Fruit fly (Drosophila melanogaster) whole organism, prepupa: ENCODE measurements around the gene CG9643.

Experiments used
- Blimp-1 ChIP-seq: fragments of 200-800 bp; sonication (Bioruptor generic); optimal IDR thresholded peaks from 3 replicates; lab custom pipeline; 2017; ENCODE audit warnings: missing biosample characterization, missing genetic modification characterization, mild to moderate bottlenecking, moderate library complexity, missing genetic modification reagents
- CG16779 ChIP-seq: fragments of 200-800 bp; sonication (Bioruptor generic); optimal IDR thresholded peaks from 3 replicates; lab custom pipeline; 2017; ENCODE audit warnings: missing biosample characterization, mild to moderate bottlenecking, missing genetic modification characterization
- CG6276 ChIP-seq: fragments of 200-800 bp; sonication (Bioruptor generic); optimal IDR thresholded peaks from 2 replicates; lab custom pipeline; 2017; ENCODE audit warnings: missing biosample characterization, mild to moderate bottlenecking, missing genetic modification characterization
- CG8119 ChIP-seq: fragments of 200-800 bp; sonication (Bioruptor generic); IDR thresholded peaks from 3 replicates; pipeline ENCODE4 v1.3.6; 2022; ENCODE audit warnings: missing biosample characterization, missing genetic modification characterization
- Eip78C ChIP-seq: fragments of 200-800 bp; sonication (Bioruptor generic); peaks from one replicate; lab custom pipeline; 2016; ENCODE audit warnings: missing biosample characterization, missing genetic modification characterization
- Hr39 ChIP-seq: fragments of 200-800 bp; sonication (Bioruptor generic); optimal IDR thresholded peaks from 2 replicates; lab custom pipeline; 2016; ENCODE audit warnings: missing biosample characterization, missing genetic modification characterization
- Hr4 ChIP-seq: fragments of 200-800 bp; sonication (Bioruptor generic); optimal IDR thresholded peaks from 3 replicates; lab custom pipeline; 2016; ENCODE audit warnings: missing biosample characterization, missing genetic modification characterization
- Lpt ChIP-seq: fragments of 200-800 bp; sonication (Bioruptor generic); optimal IDR thresholded peaks from 3 replicates; lab custom pipeline; 2016; ENCODE audit warnings: missing biosample characterization, missing genetic modification characterization
- OdsH ChIP-seq: fragments of 200-800 bp; sonication (Bioruptor generic); optimal IDR thresholded peaks from 3 replicates; lab custom pipeline; 2016; ENCODE audit warnings: missing biosample characterization, missing genetic modification characterization
- Sox102F ChIP-seq: fragments of 200-800 bp; sonication (Bioruptor generic); optimal IDR thresholded peaks from 2 replicates; lab custom pipeline; 2016; ENCODE audit warnings: missing biosample characterization, mild to moderate bottlenecking, missing genetic modification characterization
- Sox14 ChIP-seq: fragments of 200-800 bp; sonication (Bioruptor generic); optimal IDR thresholded peaks from 3 replicates; lab custom pipeline; 2016; ENCODE audit warnings: missing biosample characterization, missing genetic modification characterization
- lz ChIP-seq: fragments of 200-800 bp; sonication (Bioruptor generic); optimal IDR thresholded peaks from 3 replicates; lab custom pipeline; 2016; ENCODE audit warnings: missing biosample characterization, missing genetic modification characterization

DNA sequence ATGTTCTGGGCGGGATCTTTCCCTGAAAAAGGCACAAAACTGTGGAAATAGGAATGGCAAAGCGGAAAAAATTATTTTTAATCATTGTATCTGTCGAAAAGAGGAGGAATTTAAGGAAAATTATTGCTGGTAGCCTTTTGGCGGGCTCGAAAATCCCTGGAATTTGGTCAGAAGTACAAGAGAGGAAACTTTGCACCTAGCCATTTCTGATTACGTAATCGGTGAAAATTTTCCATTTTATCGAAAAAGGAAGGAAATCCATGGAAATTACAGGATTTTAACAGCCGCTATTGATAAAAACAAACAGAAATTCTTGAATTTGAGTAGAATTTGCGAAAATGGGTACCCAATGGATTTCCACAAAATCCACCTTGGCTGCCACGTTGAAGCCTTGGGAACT, 7.7 kb upstream of the CG9643 start:
- TF ChIP-seq Eip78C (GFP tag; lab: Kevin White, UChicago) (no peak), OdsH (GFP tag; lab: Kevin White, UChicago) (no peak), Hr4 (GFP tag; lab: Kevin White, UChicago) (no peak), CG8119 (no peak), Hr39 (GFP tag; lab: Kevin White, UChicago) (no peak), CG6276 (GFP tag; lab: Kevin White, UChicago) (no peak), Lpt (GFP tag; lab: Kevin White, UChicago) (no peak), Blimp-1 (no peak), Sox14 (GFP tag; lab: Kevin White, UChicago) (no peak), CG16779 (tag; lab: Kevin White, UChicago) (no peak), lz (GFP tag; lab: Kevin White, UChicago) (no peak), Sox102F (no peak)
